Fruit fly (Drosophila melanogaster): ENCODE results near the gene CG13082.

The CG13082 gene

DNA sequence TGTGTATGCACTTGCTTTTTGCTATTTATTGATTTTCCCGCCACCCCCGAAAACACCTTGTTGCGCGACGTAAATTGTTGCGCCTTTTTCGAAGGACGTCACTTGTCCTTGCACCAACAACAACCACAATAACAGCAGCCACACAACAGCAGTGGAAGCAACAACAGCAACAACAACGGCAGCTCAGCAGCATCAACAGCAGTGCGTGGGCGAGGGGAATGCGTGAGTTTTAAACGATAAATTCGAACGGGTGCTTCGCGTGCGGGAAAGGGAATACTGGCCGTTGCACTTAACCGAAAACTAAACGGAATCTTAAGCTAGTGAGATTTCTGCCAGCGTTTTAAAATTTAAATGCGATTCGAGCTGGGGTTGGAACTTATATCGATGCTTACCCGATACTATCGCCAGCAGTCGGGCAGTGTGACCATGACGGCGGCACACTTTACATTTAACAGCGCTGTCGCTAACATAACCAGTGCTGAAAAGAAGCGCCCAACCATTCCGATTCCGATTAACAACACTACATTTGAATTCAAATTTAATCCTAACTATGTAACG, 29.8 kb upstream of the CG13082 start, which contains the start of gene cyst (continued):
- TF ChIP-seq hkb (optimal IDR thresholded peaks at IDR 0.05) (no peak), hkb (GFP tag; IDR thresholded peaks at IDR 0.05) (no peak), insv (GFP tag; optimal IDR thresholded peaks at IDR 0.05) (peak in 1 of 2 experiments; percentile 39), ssp (GFP tag; IDR thresholded peaks at IDR 0.05) (0 out of 2 replicates have a peak, but pooled peaks have one; percentile 21), Mes4 (GFP tag; optimal IDR thresholded peaks at IDR 0.05) (no peak), chn (GFP tag; optimal IDR thresholded peaks at IDR 0.05) (peak; percentile 47), ERR (GFP tag; optimal IDR thresholded peaks at IDR 0.05) (peak; percentile 23), esg (GFP tag; conservative IDR thresholded peaks at IDR 0.05) (no peak), Med (GFP tag) (peak; percentile 90), Atf6 (GFP tag; IDR thresholded peaks at IDR 0.05) (peak; percentile 32; the same call in 1 of the 2 replicates), CG9797 (GFP tag; optimal IDR thresholded peaks at IDR 0.05) (peak; percentile 93), CG42726 (GFP tag; IDR thresholded peaks at IDR 0.05; ENCODE audit: partially characterized antibody) (peak; percentile 97), zen2 (GFP tag; IDR thresholded peaks at IDR 0.05; ENCODE audit: partially characterized antibody) (peak; percentile 96), Dad (GFP tag; optimal IDR thresholded peaks at IDR 0.05) (peak; percentile 66), Mad (GFP tag; optimal IDR thresholded peaks at IDR 0.05) (peak; percentile 14), CG3838 (GFP tag; optimal IDR thresholded peaks at IDR 0.05) (no peak), ken (GFP tag; IDR thresholded peaks at IDR 0.05) (peak; percentile 50; the same call in 1 of the 3 replicates), CG3281 (GFP tag; optimal IDR thresholded peaks at IDR 0.05) (peak; percentile 31), nerfin-1 (tag; optimal IDR thresholded peaks at IDR 0.05) (peak; percentile 64), nmo (GFP tag; optimal IDR thresholded peaks at IDR 0.05) (peak; percentile 60), CG7963 (GFP tag; IDR thresholded peaks at IDR 0.05; ENCODE audit: partially characterized antibody) (peak; percentile 95), Side (GFP tag; optimal IDR thresholded peaks at IDR 0.05) (peak; percentile 11), mld (GFP tag; IDR thresholded peaks at IDR 0.05; ENCODE audit: partially characterized antibody) (peak; percentile 92), CG8944 (GFP tag; optimal IDR thresholded peaks at IDR 0.05) (peak; percentile 3), NFAT (GFP tag; IDR thresholded peaks at IDR 0.05) (0 out of 2 replicates have a peak, but pooled peaks have one; percentile 48), shn (GFP tag; optimal IDR thresholded peaks at IDR 0.05) (peak; percentile 2), Rx (GFP tag; IDR thresholded peaks at IDR 0.05) (no peak), CG8765 (GFP tag; IDR thresholded peaks at IDR 0.05) (peak; percentile 18; the same call in 1 of the 2 replicates), ci (GFP tag; IDR thresholded peaks at IDR 0.05) (0 out of 3 replicates have a peak, but pooled peaks have one; percentile 34), Sox102F (GFP tag; optimal IDR thresholded peaks at IDR 0.05) (no peak), Camta (GFP tag; optimal IDR thresholded peaks at IDR 0.05) (peak; percentile 49), vnd (GFP tag; IDR thresholded peaks at IDR 0.05; ENCODE audit: partially characterized antibody) (peak; percentile 97), exex (tag; optimal IDR thresholded peaks at IDR 0.05) (no peak), sna (GFP tag; IDR thresholded peaks at IDR 0.05; ENCODE audit: partially characterized antibody) (peak; percentile 95), dmrt11E (tag; optimal IDR thresholded peaks at IDR 0.05) (no peak), CG3163 (GFP tag; optimal IDR thresholded peaks at IDR 0.05) (peak; percentile 20), Hmr (GFP tag; optimal IDR thresholded peaks at IDR 0.05) (peak; percentile 71), CG4854 (GFP tag; optimal IDR thresholded peaks at IDR 0.05) (no peak), CG17829 (tag; optimal IDR thresholded peaks at IDR 0.05) (peak; percentile 57), CG6791 (GFP tag; IDR thresholded peaks at IDR 0.05; ENCODE audit: partially characterized antibody) (peak; percentile 97), chinmo (GFP tag; IDR thresholded peaks at IDR 0.05; ENCODE audit: partially characterized antibody) (peak; percentile 90), CG10267 (tag; optimal IDR thresholded peaks at IDR 0.05) (peak; percentile 95), Scr (GFP tag; IDR thresholded peaks at IDR 0.05; ENCODE audit: partially characterized antibody) (peak; percentile 97), Pdp1 (GFP tag; optimal IDR thresholded peaks at IDR 0.05) (peak in 1 of 2 experiments; percentile 17), stwl (tag; optimal IDR thresholded peaks at IDR 0.05) (peak; percentile 90), CG9876 (GFP tag; optimal IDR thresholded peaks at IDR 0.05) (no peak), MBD-R2 (GFP tag; IDR thresholded peaks at IDR 0.05) (peak; percentile 64), Dref (GFP tag; IDR thresholded peaks at IDR 0.05) (peak; percentile 69), B-H2 (GFP tag; optimal IDR thresholded peaks at IDR 0.05) (peak; percentile 46)
